Worm (Caenorhabditis elegans) whole organism, young adult: Measurements from ENCODE around the gene dhs-27.

Experiments used
- B0019.2 ChIP-seq: fragments of 200-800 bp; sonication (Bioruptor generic); conservative IDR thresholded peaks from 2 replicates; pipeline ENCODE4 v1.3.6; 2022; ENCODE audit warnings: missing genetic modification reagents, missing genetic modification characterization, missing compliant biosample characterization
- C06A6.2 ChIP-seq: fragments of 200-800 bp; sonication (Bioruptor generic); conservative IDR thresholded peaks from 2 replicates; pipeline ENCODE4 v1.3.6; 2022; ENCODE audit warnings: missing genetic modification characterization, missing compliant biosample characterization
- D2030.7 ChIP-seq: fragments of 200-800 bp; sonication (Bioruptor generic); IDR thresholded peaks from 2 replicates; pipeline ENCODE4 v1.3.6; 2022; ENCODE audit warnings: missing genetic modification reagents, missing genetic modification characterization, missing compliant biosample characterization
- F10E7.11 ChIP-seq: sonication (generic microtip); optimal IDR thresholded peaks from 2 replicates; lab custom pipeline; 2017; ENCODE audit warnings: mild to moderate bottlenecking, missing genetic modification characterization, moderate library complexity, missing compliant biosample characterization
- F49E8.2 ChIP-seq: sonication (generic microtip); optimal IDR thresholded peaks from 3 replicates; lab custom pipeline; 2017; ENCODE audit warnings: missing genetic modification characterization, mild to moderate bottlenecking, missing compliant biosample characterization, antibody characterized with exemption, moderate library complexity; ENCODE audit not compliant: insufficient read depth
- K12H6.12 ChIP-seq: fragments of 200-800 bp; sonication (Bioruptor generic); optimal IDR thresholded peaks from 2 replicates; lab custom pipeline; 2018; ENCODE audit warnings: mild to moderate bottlenecking, missing genetic modification characterization, missing compliant biosample characterization
- T07F8.4 ChIP-seq: sonication (generic microtip); optimal IDR thresholded peaks from 2 replicates; lab custom pipeline; 2016; ENCODE audit warnings: mild to moderate bottlenecking, missing genetic modification characterization, moderate library complexity, missing compliant biosample characterization
- Y56A3A.18 ChIP-seq: fragments of 200-800 bp; sonication (Bioruptor generic); IDR thresholded peaks from 2 replicates; pipeline ENCODE4 v1.3.6; 2022; ENCODE audit warnings: missing genetic modification reagents, missing genetic modification characterization, missing compliant biosample characterization
- Y67H2A.10 ChIP-seq: fragments of 200-800 bp; sonication (Bioruptor generic); conservative IDR thresholded peaks from 2 replicates; pipeline ENCODE4 v1.3.6; 2022; ENCODE audit warnings: missing genetic modification reagents, missing genetic modification characterization, missing compliant biosample characterization
- Y79H2A.3 ChIP-seq: fragments of 200-800 bp; sonication (Bioruptor generic); conservative IDR thresholded peaks from 2 replicates; pipeline ENCODE4 v1.3.6; 2022; ENCODE audit warnings: missing genetic modification reagents, missing genetic modification characterization, missing compliant biosample characterization
- Y95B8A.8 ChIP-seq: fragments of 200-800 bp; sonication (Bioruptor generic); IDR thresholded peaks from 2 replicates; pipeline ENCODE4 v1.3.6; 2022; ENCODE audit warnings: missing genetic modification reagents, missing genetic modification characterization, missing compliant biosample characterization
- attf-3 ChIP-seq: fragments of 200-800 bp; sonication (Bioruptor generic); conservative IDR thresholded peaks from 2 replicates; pipeline ENCODE4 v1.3.6; 2022; ENCODE audit warnings: missing genetic modification reagents, missing genetic modification characterization, missing compliant biosample characterization
- ccch-3 ChIP-seq: fragments of 200-800 bp; sonication (Bioruptor generic); optimal IDR thresholded peaks from 2 replicates; lab custom pipeline; 2018; ENCODE audit warnings: mild to moderate bottlenecking, missing genetic modification characterization, missing compliant biosample characterization
- cebp-2 ChIP-seq: fragments of 200-800 bp; sonication (Bioruptor generic); IDR thresholded peaks from 2 replicates; pipeline ENCODE4 v1.3.6; 2022; ENCODE audit warnings: missing genetic modification characterization, missing compliant biosample characterization
- ceh-27 ChIP-seq: fragments of 200-800 bp; sonication (Bioruptor generic); optimal IDR thresholded peaks from 2 replicates; lab custom pipeline; 2018; ENCODE audit warnings: mild to moderate bottlenecking, missing genetic modification characterization, moderate library complexity, missing compliant biosample characterization
- ceh-40 ChIP-seq: fragments of 200-800 bp; sonication (Bioruptor generic); IDR thresholded peaks from 2 replicates; pipeline ENCODE4 v1.3.6; 2022; ENCODE audit warnings: missing genetic modification characterization, missing compliant biosample characterization
- ceh-79 ChIP-seq: sonication (generic microtip); optimal IDR thresholded peaks from 2 replicates; lab custom pipeline; 2017; ENCODE audit warnings: mild to moderate bottlenecking, missing genetic modification characterization, missing compliant biosample characterization
- ceh-91 ChIP-seq: fragments of 200-800 bp; sonication (Bioruptor generic); IDR thresholded peaks from 2 replicates; pipeline ENCODE4 v1.3.6; 2022; ENCODE audit warnings: missing genetic modification reagents, missing genetic modification characterization, missing compliant biosample characterization
- chd-7 ChIP-seq: sonication (generic microtip); optimal IDR thresholded peaks from 2 replicates; lab custom pipeline; 2016; ENCODE audit warnings: mild to moderate bottlenecking, missing genetic modification characterization, moderate library complexity, missing compliant biosample characterization
- dpl-1 ChIP-seq: fragments of 150-350 bp; optimal IDR thresholded peaks from 2 replicates; lab custom pipeline; 2014; ENCODE audit warnings: missing biosample characterization, missing genetic modification reagents, missing genetic modification characterization
- egl-18 ChIP-seq: fragments of 200-800 bp; sonication (Bioruptor generic); IDR thresholded peaks from 2 replicates; pipeline ENCODE4 v1.3.6; 2022; ENCODE audit warnings: missing genetic modification reagents, missing genetic modification characterization, missing compliant biosample characterization
- egl-44 ChIP-seq: fragments of 200-800 bp; sonication (Bioruptor generic); IDR thresholded peaks from 2 replicates; pipeline ENCODE4 v1.3.6; 2022; ENCODE audit warnings: missing genetic modification reagents, missing genetic modification characterization, missing compliant biosample characterization
- egrh-3 ChIP-seq: fragments of 200-800 bp; sonication (Bioruptor generic); IDR thresholded peaks from 2 replicates; pipeline ENCODE4 v1.3.6; 2022; ENCODE audit warnings: missing genetic modification reagents, missing genetic modification characterization, missing compliant biosample characterization
- fkh-3 ChIP-seq: sonication (generic microtip); optimal IDR thresholded peaks from 2 replicates; lab custom pipeline; 2016; ENCODE audit warnings: mild to moderate bottlenecking, missing genetic modification characterization, missing compliant biosample characterization
- hlh-12 ChIP-seq: sonication (generic microtip); optimal IDR thresholded peaks from 2 replicates; lab custom pipeline; 2016; ENCODE audit warnings: missing genetic modification characterization, missing compliant biosample characterization
- hlh-26 ChIP-seq: fragments of 200-800 bp; sonication (Bioruptor generic); conservative IDR thresholded peaks from 2 replicates; pipeline ENCODE4 v1.3.6; 2022; ENCODE audit warnings: missing genetic modification reagents, missing genetic modification characterization, missing compliant biosample characterization
- hmg-20 ChIP-seq: fragments of 200-800 bp; sonication (Bioruptor generic); IDR thresholded peaks from 2 replicates; pipeline ENCODE4 v1.3.6; 2022; ENCODE audit warnings: missing genetic modification reagents, missing genetic modification characterization, missing compliant biosample characterization
- lag-1 ChIP-seq: fragments of 200-800 bp; sonication (Bioruptor generic); IDR thresholded peaks from 2 replicates; pipeline ENCODE4 v1.3.6; 2022; ENCODE audit warnings: missing genetic modification reagents, missing genetic modification characterization, missing compliant biosample characterization
- let-607 ChIP-seq, 2 experiments: fragments of 200-800 bp in 1 of 2; sonication (Bioruptor generic) in 1 of 2; sonication (generic microtip) in 1 of 2; optimal IDR thresholded peaks; 2 replicates each; lab custom pipeline; 2016 to 2018; ENCODE audit warnings: mild to moderate bottlenecking in 2 of 2, missing compliant biosample characterization in 2 of 2, missing genetic modification characterization in 2 of 2, moderate library complexity in 2 of 2, missing genotype in 1 of 2
- lin-35 ChIP-seq, 3 experiments: fragments of 150-350 bp in 2 of 3; sonication (generic microtip) in 1 of 3; optimal IDR thresholded peaks; 2 replicates each; lab custom pipeline; 2014 to 2018; ENCODE audit warnings: missing biosample characterization in 3 of 3, missing genetic modification characterization in 3 of 3, missing genetic modification reagents in 3 of 3
- lin-54 ChIP-seq: fragments of 200-800 bp; sonication (Bioruptor generic); optimal IDR thresholded peaks from 2 replicates; lab custom pipeline; 2018; ENCODE audit warnings: mild to moderate bottlenecking, missing genetic modification characterization, missing compliant biosample characterization
- lsy-27 ChIP-seq: sonication (generic microtip); optimal IDR thresholded peaks from 2 replicates; lab custom pipeline; 2017; ENCODE audit warnings: missing genetic modification characterization, mild to moderate bottlenecking, missing compliant biosample characterization, antibody characterized with exemption, missing genotype, borderline replicate concordance; ENCODE audit not compliant: insufficient read depth
- madf-10 ChIP-seq: sonication (generic microtip); optimal IDR thresholded peaks from 2 replicates; lab custom pipeline; 2016; ENCODE audit warnings: mild to moderate bottlenecking, missing genetic modification characterization, missing compliant biosample characterization
- madf-3 ChIP-seq: fragments of 200-800 bp; sonication (Bioruptor generic); IDR thresholded peaks from 2 replicates; pipeline ENCODE4 v1.3.6; 2022; ENCODE audit warnings: missing genetic modification reagents, missing genetic modification characterization, missing compliant biosample characterization
- madf-8 ChIP-seq: fragments of 200-800 bp; sonication (Bioruptor generic); conservative IDR thresholded peaks from 2 replicates; pipeline ENCODE4 v1.3.6; 2022; ENCODE audit warnings: missing genetic modification reagents, missing genetic modification characterization, missing compliant biosample characterization
- mel-28 ChIP-seq: sonication (generic microtip); optimal IDR thresholded peaks from 2 replicates; lab custom pipeline; 2016; ENCODE audit warnings: borderline replicate concordance, mild to moderate bottlenecking, missing genetic modification characterization, missing compliant biosample characterization
- nfya-2 ChIP-seq: fragments of 200-800 bp; sonication (Bioruptor generic); IDR thresholded peaks from 2 replicates; pipeline ENCODE4 v1.3.6; 2022; ENCODE audit warnings: missing genetic modification reagents, missing genetic modification characterization, missing compliant biosample characterization
- nfyb-1 ChIP-seq: fragments of 200-800 bp; sonication (Bioruptor generic); IDR thresholded peaks from 2 replicates; pipeline ENCODE4 v1.3.6; 2022; ENCODE audit warnings: missing genetic modification reagents, missing genetic modification characterization, missing compliant biosample characterization
- nhr-179 ChIP-seq: sonication (generic microtip); optimal IDR thresholded peaks from 2 replicates; lab custom pipeline; 2016; ENCODE audit warnings: mild to moderate bottlenecking, missing genetic modification characterization, missing compliant biosample characterization
- nhr-80 ChIP-seq: sonication (generic microtip); optimal IDR thresholded peaks from 2 replicates; lab custom pipeline; 2016; ENCODE audit warnings: missing genetic modification characterization, missing compliant biosample characterization
- pbrm-1 ChIP-seq: fragments of 200-800 bp; sonication (Bioruptor generic); IDR thresholded peaks from 2 replicates; pipeline ENCODE4 v1.3.6; 2022; ENCODE audit warnings: missing genetic modification reagents, missing genetic modification characterization, missing compliant biosample characterization
- rcor-1 ChIP-seq: fragments of 200-800 bp; sonication (Bioruptor generic); IDR thresholded peaks from 2 replicates; pipeline ENCODE4 v1.3.6; 2022; ENCODE audit warnings: missing genetic modification reagents, missing genetic modification characterization, missing compliant biosample characterization
- rec-8 ChIP-seq, 2 experiments: sonication (generic microtip); optimal IDR thresholded peaks; 2 replicates each; lab custom pipeline; 2016; ENCODE audit warnings: mild to moderate bottlenecking in 2 of 2, missing genetic modification characterization in 2 of 2, missing genetic modification reagents in 2 of 2, missing genotype in 2 of 2, missing biosample characterization in 1 of 2, missing compliant biosample characterization in 1 of 2, moderate library complexity in 1 of 2
- rpc-1 ChIP-seq, 2 experiments: fragments of 150-350 bp in 1 of 2; sonication (generic microtip) in 1 of 2; optimal IDR thresholded peaks; 2 replicates each; lab custom pipeline; 2014 to 2018; ENCODE audit warnings: missing biosample characterization in 1 of 2, missing genetic modification characterization in 1 of 2, missing genetic modification reagents in 1 of 2, missing genotype in 1 of 2
- somi-1 ChIP-seq: fragments of 200-800 bp; sonication (Bioruptor generic); optimal IDR thresholded peaks from 2 replicates; lab custom pipeline; 2018; ENCODE audit warnings: mild to moderate bottlenecking, missing genetic modification characterization, missing compliant biosample characterization
- sptf-2 ChIP-seq: fragments of 200-800 bp; sonication (Bioruptor generic); optimal IDR thresholded peaks from 2 replicates; lab custom pipeline; 2018; ENCODE audit warnings: mild to moderate bottlenecking, missing genetic modification characterization, missing compliant biosample characterization
- ztf-6 ChIP-seq: fragments of 200-800 bp; sonication (Bioruptor generic); IDR thresholded peaks from 2 replicates; pipeline ENCODE4 v1.3.6; 2022; ENCODE audit warnings: missing genetic modification reagents, missing genetic modification characterization, missing compliant biosample characterization

Gene dhs-27

ce11 chrX:3408717-3409303, 5.7 kb downstream of the dhs-27 start (continued):
- TF ChIP-seq rpc-1 (optimal IDR thresholded peaks at IDR 0.05; lab: Kevin White, UChicago) (no peak), rpc-1 (tag; optimal IDR thresholded peaks at IDR 0.05; lab: Kevin White, UChicago) (no peak), rcor-1 (GFP tag; lab: Robert Waterston, UW) (no peak), ceh-79 (tag; lab: Kevin White, UChicago) (no peak), madf-8 (GFP tag; lab: Robert Waterston, UW) (no peak), K12H6.12 (no peak), cebp-2 (no peak), egl-44 (GFP tag; lab: Robert Waterston, UW) (no peak), ztf-6 (GFP tag; lab: Robert Waterston, UW) (no peak), fkh-3 (no peak), Y67H2A.10 (GFP tag; lab: Robert Waterston, UW) (no peak), sptf-2 (GFP tag; lab: Kevin White, UChicago) (no peak), lin-54 (GFP tag; lab: Kevin White, UChicago) (peak; percentile 22), Y56A3A.18 (GFP tag; lab: Robert Waterston, UW) (peak; percentile 81), somi-1 (GFP tag; lab: Kevin White, UChicago) (no peak), C06A6.2 (GFP tag; lab: Robert Waterston, UW) (0 out of 2 replicates have a peak, but pooled peaks have one; percentile 21), ceh-91 (GFP tag; lab: Robert Waterston, UW) (no peak), madf-3 (no peak; the same call in 1 of the 2 replicates), ceh-40 (GFP tag; lab: Robert Waterston, UW) (no peak), F10E7.11 (tag; lab: Kevin White, UChicago) (no peak), hlh-12 (tag; lab: Kevin White, UChicago) (no peak), Y79H2A.3 (GFP tag; lab: Robert Waterston, UW) (no peak), lag-1 (GFP tag; lab: Robert Waterston, UW) (no peak), ccch-3 (GFP tag; lab: Kevin White, UChicago) (no peak), B0019.2 (GFP tag; lab: Robert Waterston, UW) (no peak), hlh-26 (GFP tag; lab: Robert Waterston, UW) (no peak), lin-35 (GFP tag; optimal IDR thresholded peaks at IDR 0.05; lab: Kevin White, UChicago) (no peak), egl-18 (no peak), nfya-2 (no peak), D2030.7 (no peak), egrh-3 (no peak), chd-7 (tag; lab: Kevin White, UChicago) (peak; percentile 36), madf-10 (peak; percentile 49), pbrm-1 (peak; percentile 44), ceh-27 (GFP tag; lab: Kevin White, UChicago) (no peak), nhr-179 (tag; lab: Kevin White, UChicago) (no peak), Y95B8A.8 (no peak), let-607 (tag; optimal IDR thresholded peaks at IDR 0.05; lab: Kevin White, UChicago) (peak in 1 of 2 experiments; percentile 2), hmg-20 (GFP tag; lab: Robert Waterston, UW) (no peak), F49E8.2 (tag; lab: Kevin White, UChicago) (no peak), T07F8.4 (tag; lab: Kevin White, UChicago) (no peak), nfyb-1 (GFP tag; lab: Robert Waterston, UW) (peak; percentile 50; the same call in 1 of the 2 replicates), lsy-27 (tag; lab: Kevin White, UChicago) (no peak), rec-8 (tag; optimal IDR thresholded peaks at IDR 0.05; lab: Kevin White, UChicago) (no peak), dpl-1 (GFP tag; lab: Kevin White, UChicago) (no peak), attf-3 (GFP tag; lab: Robert Waterston, UW) (no peak), nhr-80 (peak; percentile 53), mel-28 (tag; lab: Kevin White, UChicago) (no peak)
